Fruit fly (Drosophila melanogaster) ovary, adult (tissue): ENCODE results near the gene unk.

Experiments used
- CG17801 ChIP-seq: fragments of 200-800 bp; optimal IDR thresholded peaks from 2 replicates; lab custom pipeline; 2019; ENCODE audit warnings: missing biosample characterization, mild to moderate bottlenecking, missing genetic modification characterization, moderate library complexity; ENCODE audit not compliant: partially characterized antibody

unk gene

DNA sequence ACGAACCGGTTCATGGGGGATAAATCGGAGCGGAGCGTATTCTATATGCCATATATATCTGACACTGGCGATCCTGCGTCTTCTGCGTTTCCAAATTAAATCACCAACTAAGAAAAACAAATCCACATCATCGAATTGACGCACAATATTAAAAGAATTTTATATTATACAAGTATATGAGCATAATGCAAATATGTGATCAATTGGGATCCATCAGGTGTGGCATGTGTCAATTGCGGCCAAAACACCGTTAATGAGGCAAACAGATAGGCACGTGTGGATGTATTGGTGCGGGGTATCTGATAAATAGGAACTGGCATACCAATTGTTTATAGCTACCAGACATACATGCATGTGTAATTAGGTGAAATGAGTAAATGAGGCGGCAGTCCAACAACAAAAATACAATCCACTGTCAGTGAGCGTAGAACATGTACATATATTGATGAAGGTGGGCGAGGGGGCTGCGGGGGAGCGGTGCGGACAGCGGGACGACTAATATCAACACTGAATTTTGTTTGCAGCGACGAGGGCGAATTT lies 20.5 kb upstream of the unk start:
- TF ChIP-seq CG17801 (GFP tag; lab: Kevin White, UChicago) = no peak

DNA sequence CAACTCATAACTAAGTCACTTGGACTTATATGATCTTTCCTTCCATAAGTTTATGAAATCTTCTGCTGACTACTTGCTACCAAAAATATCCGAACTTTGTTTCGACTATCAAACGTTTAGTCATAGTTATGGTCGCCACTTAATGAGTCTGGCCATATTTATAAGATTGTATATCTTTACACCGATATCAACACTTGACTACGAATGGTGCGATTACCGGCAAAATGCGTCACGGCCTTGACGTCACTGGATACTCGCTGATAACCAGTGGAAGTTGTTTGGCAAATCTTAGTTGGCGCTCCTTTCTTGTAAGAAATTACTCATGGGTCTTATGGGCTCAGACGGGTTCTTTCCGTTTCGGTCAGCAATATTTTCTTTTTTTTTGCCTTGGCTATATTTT lies 19.8 kb upstream of the unk start:
- no peak for TF ChIP-seq CG17801 (GFP tag; lab: Kevin White, UChicago)

DNA sequence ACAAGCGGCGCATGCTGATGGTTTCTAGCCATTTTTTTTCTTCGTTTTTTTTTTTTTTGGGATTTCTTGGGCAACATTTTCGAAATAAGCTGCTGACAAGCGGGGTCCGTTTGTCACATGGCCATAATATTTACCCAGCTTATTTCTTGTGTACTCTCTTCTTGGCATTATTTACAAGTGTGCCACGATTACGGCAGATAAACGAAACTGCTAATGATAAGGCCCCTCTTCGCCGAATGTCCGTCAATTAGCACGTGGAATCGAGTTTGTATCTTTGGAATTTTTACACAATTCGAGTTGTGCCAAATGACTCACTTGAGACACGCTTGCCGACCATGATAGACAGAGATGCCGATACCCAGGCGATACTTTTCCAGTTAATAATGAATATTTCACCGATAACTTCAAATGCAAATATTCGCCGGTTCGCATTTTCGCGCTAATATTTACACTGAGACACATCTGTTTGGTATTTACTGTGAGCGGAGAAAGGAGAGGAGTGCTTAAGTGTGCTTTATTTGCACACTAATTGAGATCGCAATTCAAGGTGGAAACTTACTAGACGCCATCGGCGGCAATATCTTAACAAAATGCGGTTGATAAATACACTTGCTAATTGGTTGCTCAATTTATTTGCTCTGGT lies 18.9 kb upstream of the unk start:
- no peak for TF ChIP-seq CG17801 (GFP tag; lab: Kevin White, UChicago)

DNA sequence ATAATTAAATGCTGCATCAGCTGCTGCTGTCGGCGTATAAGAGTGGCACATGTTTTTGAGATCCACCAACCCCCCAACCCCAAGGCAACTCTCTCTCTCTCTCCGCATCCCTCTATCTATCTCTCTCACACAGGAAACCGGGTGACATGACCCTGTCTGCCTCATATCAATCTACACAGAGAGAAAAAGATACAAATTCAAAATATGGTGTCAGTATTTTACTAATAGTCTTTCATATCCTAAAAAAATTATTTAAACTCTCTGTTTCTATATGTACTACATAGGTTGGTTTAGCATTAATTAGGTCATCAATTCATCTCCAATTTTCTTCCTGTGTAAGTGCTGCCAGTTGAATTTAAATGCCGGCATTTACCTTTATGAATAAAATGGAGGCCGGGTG lies 17.7 kb upstream of the unk start:
- TF ChIP-seq CG17801 (GFP tag; lab: Kevin White, UChicago) = no peak

DNA sequence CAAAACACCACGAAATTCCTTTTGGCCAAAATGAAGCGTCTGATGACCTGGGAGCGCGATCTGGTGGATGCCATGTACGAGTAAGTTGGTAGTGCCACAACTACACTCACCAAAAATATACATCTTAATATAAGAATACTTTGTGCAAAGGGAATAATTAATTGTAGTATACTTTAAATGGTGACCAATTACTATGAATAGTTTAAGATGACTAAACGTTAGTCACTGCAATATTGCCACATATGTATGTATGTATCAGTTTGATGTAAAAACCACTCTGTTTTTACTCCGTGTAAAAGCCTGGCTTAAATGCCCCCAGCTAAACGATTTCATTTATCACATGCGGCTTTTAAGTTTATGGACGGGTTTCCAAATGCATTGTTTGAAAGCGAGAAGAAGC lies 17.1 kb upstream of the unk start:
- TF ChIP-seq CG17801 (GFP tag; lab: Kevin White, UChicago) = no peak

DNA sequence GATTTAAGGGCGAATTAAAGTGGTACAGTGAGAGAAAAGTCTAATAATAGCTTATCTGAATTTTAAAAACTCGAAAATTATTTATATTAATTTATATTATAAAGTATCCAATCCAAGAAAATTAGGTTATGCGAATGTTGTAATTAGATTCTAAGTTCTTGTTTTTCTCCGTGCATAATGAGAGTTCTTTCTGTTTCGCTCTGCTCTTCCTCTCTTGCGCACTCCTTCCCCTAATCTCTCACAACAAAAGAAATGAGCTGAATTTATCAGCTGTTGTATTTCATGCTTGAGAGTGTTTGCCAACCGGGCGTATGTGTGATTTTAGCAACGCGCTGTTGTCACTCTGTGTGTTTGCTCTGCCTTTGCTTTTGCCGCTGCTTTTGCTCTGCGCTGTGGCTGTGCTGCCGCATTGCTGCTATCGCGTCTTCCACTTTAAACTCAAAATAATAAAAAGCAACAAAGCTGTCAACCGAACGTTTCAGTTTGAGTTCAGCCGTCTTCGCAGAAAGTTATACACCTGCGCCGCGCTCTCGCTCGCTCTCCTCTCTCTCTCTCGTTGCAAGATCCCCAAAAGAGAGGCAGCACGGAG lies 15.8 kb upstream of the unk start, which contains the start of gene CG46310:
Gene CG46310 (plus strand): TSS at position 481 of the 589 bp plus-strand sequence.
- TF ChIP-seq CG17801 (GFP tag; lab: Kevin White, UChicago) = peak; percentile 56

DNA sequence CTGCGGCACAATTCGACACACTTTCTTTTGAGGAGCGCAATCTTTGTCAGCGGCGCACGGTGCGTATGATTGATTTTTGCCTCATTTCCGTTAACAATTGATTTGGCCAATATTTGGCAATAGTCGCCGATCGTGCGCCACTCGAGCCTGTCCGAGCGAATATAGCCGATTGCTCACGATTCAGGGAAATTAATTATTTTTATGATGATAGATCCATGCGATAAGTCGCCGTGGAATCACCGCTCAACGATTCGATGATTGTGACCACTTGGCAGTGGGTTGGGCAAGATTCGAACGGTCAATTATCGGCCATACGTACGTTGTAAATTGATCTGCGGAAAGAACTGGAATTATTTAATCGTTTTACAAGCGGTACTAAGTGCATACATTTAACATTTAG lies 14.2 kb upstream of the unk start:
- TF ChIP-seq CG17801 (GFP tag; lab: Kevin White, UChicago) = no peak

DNA sequence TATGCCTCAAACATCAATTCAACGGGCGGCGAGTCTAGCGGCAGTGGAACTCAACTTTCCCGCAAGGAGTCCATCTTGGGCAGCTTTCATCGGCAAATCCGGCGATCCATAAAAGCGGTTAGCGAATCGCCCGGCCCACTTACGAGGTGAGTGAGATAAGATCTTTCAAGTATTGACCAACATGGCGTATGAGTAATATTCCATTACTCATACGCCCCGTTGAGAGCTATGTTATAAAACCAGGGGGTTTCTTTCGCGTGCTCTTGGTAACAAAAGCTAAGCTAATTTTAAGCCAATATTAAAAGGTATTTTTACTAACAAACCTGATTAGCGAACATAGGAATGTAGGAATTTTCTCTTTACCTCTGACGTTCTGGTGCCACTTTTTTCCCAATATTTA lies 12.7 kb upstream of the unk start:
- no peak for TF ChIP-seq CG17801 (GFP tag; lab: Kevin White, UChicago)

DNA sequence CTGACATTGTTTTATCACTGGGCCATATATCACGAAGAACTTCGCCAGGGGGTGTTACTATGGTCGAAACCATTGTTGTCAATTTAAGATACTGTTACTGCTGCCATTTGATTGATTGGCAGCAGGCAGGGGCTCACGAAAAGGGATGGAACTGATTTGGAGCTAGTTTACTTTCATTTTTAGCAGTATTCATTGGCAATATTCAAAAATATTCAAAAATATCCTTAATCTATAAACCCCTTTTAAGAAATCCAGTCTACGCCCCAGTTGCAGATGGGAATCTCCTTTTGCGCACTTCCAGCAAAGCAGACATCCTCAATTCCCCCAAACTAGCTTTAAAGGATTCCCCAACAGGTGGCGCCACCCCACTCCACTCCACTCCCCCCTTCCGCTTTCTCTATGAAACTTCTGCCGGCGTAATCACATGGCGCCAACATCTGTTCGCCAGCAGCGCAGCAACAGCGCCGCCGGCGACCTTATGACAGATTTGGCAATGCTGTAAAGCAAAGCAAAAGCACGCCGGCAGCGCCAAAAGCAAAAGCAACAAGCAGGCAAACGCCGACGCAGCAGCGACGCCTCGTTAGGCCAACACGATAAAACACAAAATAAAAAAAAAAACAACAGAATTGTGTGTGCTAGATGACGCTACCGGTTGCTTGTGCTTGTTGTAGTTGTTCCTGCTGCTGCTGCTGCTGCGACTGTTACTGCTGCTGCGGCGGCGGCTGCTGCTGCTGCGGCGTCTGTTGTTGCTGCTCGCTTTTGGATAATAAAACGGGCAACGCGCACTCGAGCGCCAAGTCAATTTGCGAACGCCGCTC lies 10.1 kb upstream of the unk start, which contains the start of gene Irk1:
Gene Irk1 (plus strand): TSS at position 811 of the 818 bp plus-strand sequence.
- TF ChIP-seq CG17801 (GFP tag; lab: Kevin White, UChicago) = no peak

DNA sequence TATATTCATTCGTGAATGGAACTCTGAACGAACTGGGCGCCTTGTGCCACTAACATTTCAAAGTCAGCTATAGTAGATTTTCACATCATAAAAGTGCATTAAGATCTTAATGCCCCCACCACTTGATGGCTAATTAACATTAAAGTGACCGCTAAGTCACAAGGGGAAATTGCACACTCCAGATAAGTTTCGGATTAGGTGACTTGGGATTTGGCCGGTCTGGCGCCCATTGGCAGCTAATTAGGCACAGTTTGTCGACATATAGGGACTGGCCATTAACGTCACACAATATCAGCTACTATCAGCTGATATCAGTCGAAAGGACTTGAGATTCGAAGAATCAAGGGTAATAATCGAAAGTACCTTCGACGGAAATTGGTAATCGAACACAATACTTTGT lies 7.0 kb upstream of the unk start:
- TF ChIP-seq CG17801 (GFP tag; lab: Kevin White, UChicago) = no peak

DNA sequence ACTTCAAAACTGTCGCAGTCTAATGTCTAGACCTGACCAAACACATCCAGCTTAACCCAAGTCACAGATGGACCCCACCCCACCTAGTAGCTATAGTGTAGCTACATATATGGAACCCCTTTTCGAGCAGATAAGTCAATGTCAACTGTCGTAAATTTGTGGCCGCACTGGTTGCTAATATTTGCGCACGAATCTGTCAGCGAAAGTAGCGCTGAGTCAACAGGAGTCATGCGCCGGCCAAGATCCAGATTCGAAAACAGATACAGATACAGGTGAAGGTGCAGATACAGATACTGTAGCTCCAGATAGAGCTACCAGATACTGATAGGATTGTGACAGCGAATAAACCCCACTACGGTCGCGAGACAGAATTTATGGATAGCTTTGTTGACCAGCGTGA lies 6.5 kb upstream of the unk start:
- TF ChIP-seq CG17801 (GFP tag; lab: Kevin White, UChicago) = no peak

DNA sequence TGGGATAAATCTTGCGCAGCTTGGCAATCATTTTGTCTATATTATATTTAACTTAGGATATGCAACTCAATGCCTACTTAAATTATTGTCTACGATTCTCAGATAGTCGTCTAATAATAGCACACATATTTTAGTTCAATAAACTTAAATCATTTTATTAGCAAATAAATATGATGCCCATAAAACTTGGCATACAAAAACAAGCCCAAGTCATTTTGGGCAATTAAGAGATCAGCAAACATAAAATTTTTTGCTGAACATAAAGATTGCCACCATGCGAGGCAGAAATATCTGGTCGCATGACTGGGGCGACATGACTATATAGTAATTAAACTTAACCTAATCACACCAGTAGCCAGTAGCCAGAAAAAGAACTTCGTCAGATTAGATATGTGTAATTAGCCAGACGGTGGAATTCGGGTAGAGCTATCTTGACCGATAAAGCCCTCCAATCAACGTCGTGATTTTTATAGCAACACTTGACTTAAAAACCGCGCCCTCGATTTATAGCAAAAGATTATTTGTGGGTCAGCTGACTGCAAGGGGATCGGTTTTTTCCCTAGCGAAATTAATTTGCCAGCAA lies 3.7 kb upstream of the unk start, which contains the start of gene CG13829:
Gene CG13829 (minus strand): TSS at position 51 of the 583 bp plus-strand sequence.
- no peak for TF ChIP-seq CG17801 (GFP tag; lab: Kevin White, UChicago)

DNA sequence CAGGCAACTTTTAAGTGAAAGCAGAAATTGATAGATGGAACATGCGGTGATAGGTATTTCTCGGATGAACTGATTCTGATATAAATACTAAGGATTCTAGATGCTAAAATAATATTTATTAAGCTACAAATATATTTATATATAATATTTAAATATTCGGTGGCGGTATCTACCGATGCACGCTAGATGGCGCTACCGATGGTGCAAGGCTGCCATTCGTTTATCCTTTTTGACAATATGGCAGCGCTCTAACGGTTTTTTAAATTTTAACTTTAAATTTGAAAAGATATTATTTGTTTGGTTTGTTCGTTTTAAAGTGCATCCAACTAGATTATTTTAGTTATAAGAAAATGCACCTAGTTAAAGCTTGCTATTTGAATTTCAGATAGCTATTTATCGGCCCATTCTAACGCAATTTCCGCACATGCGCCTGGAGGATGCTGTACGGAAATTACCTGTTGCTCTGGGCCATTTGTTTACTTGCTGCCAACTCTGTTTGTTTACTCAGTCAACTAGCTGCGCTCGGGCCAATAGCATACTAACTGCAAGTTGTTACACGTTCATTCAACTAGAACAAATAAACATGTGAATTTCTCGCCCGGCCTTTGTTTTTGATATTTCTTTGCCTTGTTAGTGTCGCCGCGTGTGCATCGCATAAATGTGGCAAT lies 1.8 kb upstream of the unk start, which contains the start of gene VhaAC39-2:
Gene VhaAC39-2 (minus strand): TSS at position 28 of the 668 bp plus-strand sequence.
- no peak for TF ChIP-seq CG17801 (GFP tag; lab: Kevin White, UChicago)

DNA sequence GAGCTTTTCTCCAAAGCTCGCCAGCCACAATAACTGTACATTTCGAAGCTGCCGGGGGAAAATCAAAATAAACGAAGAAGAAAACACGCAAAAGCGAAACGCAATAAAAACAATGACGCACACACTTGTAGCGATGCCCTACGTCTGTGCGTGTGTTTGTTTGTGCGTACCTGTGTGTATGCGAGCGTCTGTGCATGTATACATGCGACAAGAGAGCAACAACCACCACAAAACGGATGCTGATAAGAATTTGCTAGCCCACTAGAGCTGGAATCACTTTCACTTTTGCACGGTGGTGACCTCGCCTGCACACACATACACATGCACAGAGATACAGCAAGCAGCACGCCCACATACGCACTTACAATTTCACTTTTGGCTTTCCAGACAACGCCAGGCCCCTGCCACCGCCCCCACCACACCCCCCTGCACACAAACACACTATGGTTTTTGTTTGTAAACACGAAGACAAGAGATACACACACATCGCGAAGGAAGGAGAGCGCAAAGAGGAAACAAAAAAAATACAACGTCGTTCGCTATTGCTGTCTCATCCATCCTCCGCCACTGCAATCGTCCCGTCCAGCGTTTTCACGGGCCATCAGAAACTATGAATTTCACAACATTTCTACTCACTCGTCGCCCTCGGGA lies 672 bp downstream of the unk start:
- no peak for TF ChIP-seq CG17801 (GFP tag; lab: Kevin White, UChicago)
